Fruit fly (Drosophila melanogaster): ENCODE results near the gene ND-13B.

Gene ND-13B

dm6 chr3L:10681814-10682213, 12.1 kb downstream of the ND-13B start (continued):
- TF ChIP-seq D19B (GFP tag; optimal IDR thresholded peaks at IDR 0.05) = no peak
- TF ChIP-seq HHEX (GFP tag; optimal IDR thresholded peaks at IDR 0.05) = no peak
- no peak for TF ChIP-seq CG34376 (GFP tag; optimal IDR thresholded peaks at IDR 0.05)
- TF ChIP-seq Ets97D (GFP tag; optimal IDR thresholded peaks at IDR 0.05) = no peak
- TF ChIP-seq CG6765 (GFP tag; optimal IDR thresholded peaks at IDR 0.05) = no peak
- no peak for TF ChIP-seq Dfd (GFP tag; optimal IDR thresholded peaks at IDR 0.05)
- TF ChIP-seq CG34422 (GFP tag; IDR thresholded peaks at IDR 0.05) = no peak
- TF ChIP-seq Elba2 (GFP tag; optimal IDR thresholded peaks at IDR 0.05) = no peak
- TF ChIP-seq Hey (tag; optimal IDR thresholded peaks at IDR 0.05) = no peak
- TF ChIP-seq Oli (tag; optimal IDR thresholded peaks at IDR 0.05) = no peak
- peak; percentile 30; the same call in 1 of the 2 replicates for TF ChIP-seq hbn (GFP tag; IDR thresholded peaks at IDR 0.05; ENCODE audit: partially characterized antibody)
- no peak for TF ChIP-seq CG2889 (GFP tag; IDR thresholded peaks at IDR 0.05)
- TF ChIP-seq disco-r (GFP tag; optimal IDR thresholded peaks at IDR 0.05) = no peak
- no peak for TF ChIP-seq NC2α (GFP tag; optimal IDR thresholded peaks at IDR 0.05)
- TF ChIP-seq Dip3 (GFP tag; optimal IDR thresholded peaks at IDR 0.05) = no peak
- peak; percentile 30 for TF ChIP-seq CrebB (tag; optimal IDR thresholded peaks at IDR 0.05)
- TF ChIP-seq jing (GFP tag; optimal IDR thresholded peaks at IDR 0.05) = no peak
- TF ChIP-seq slbo (GFP tag; IDR thresholded peaks at IDR 0.05) = no peak
- TF ChIP-seq CG30020 (tag; optimal IDR thresholded peaks at IDR 0.05) = no peak
- TF ChIP-seq phol (tag; optimal IDR thresholded peaks at IDR 0.05) = no peak
- TF ChIP-seq CG4282 (GFP tag; optimal IDR thresholded peaks at IDR 0.05) = peak; percentile 19
- no peak; the same call in 2 of the 3 replicates for TF ChIP-seq otp (GFP tag; IDR thresholded peaks at IDR 0.05)
- TF ChIP-seq nom (GFP tag; optimal IDR thresholded peaks at IDR 0.05) = peak; percentile 23
- peak; percentile 25 for TF ChIP-seq CG15514 (GFP tag; optimal IDR thresholded peaks at IDR 0.05)
- TF ChIP-seq CG1832 (GFP tag; optimal IDR thresholded peaks at IDR 0.05) = peak; percentile 87
- no peak for TF ChIP-seq CG3407 (GFP tag; optimal IDR thresholded peaks at IDR 0.05)
- no peak for TF ChIP-seq fru (optimal IDR thresholded peaks at IDR 0.05)
- no peak for TF ChIP-seq CG7839 (tag; optimal IDR thresholded peaks at IDR 0.05)
- no peak for TF ChIP-seq CG18476 (GFP tag; optimal IDR thresholded peaks at IDR 0.05)
- TF ChIP-seq Nf-YC (tag; optimal IDR thresholded peaks at IDR 0.05) = no peak
- no peak for TF ChIP-seq CG33557 (GFP tag; optimal IDR thresholded peaks at IDR 0.05)
- TF ChIP-seq gsb-n (tag; optimal IDR thresholded peaks at IDR 0.05) = no peak
- no peak for TF ChIP-seq ewg (GFP tag; optimal IDR thresholded peaks at IDR 0.05)
- no peak for TF ChIP-seq odd (GFP tag; optimal IDR thresholded peaks at IDR 0.05)
- no peak for TF ChIP-seq zen (tag; optimal IDR thresholded peaks at IDR 0.05)
- peak; percentile 52; the same call in 2 of the 3 replicates for TF ChIP-seq ci (GFP tag; IDR thresholded peaks at IDR 0.05)
- no peak for TF ChIP-seq pb (GFP tag; optimal IDR thresholded peaks at IDR 0.05)
- peak; percentile 84 for TF ChIP-seq Med (GFP tag)
- no peak for TF ChIP-seq CG42726 (GFP tag; IDR thresholded peaks at IDR 0.05; ENCODE audit: partially characterized antibody)
- no peak for TF ChIP-seq peb (GFP tag; IDR thresholded peaks at IDR 0.05)
- no peak for TF ChIP-seq pfk (GFP tag; optimal IDR thresholded peaks at IDR 0.05)
- no peak for TF ChIP-seq gfzf (GFP tag; optimal IDR thresholded peaks at IDR 0.05)
- no peak for TF ChIP-seq gcm2 (GFP tag; optimal IDR thresholded peaks at IDR 0.05)
- no peak for TF ChIP-seq tio (GFP tag; optimal IDR thresholded peaks at IDR 0.05)
- peak; percentile 60; the same call in 1 of the 2 replicates for TF ChIP-seq rib (GFP tag; IDR thresholded peaks at IDR 0.05)
- no peak for TF ChIP-seq CG10366 (GFP tag; IDR thresholded peaks at IDR 0.05)
- TF ChIP-seq Max (GFP tag; optimal IDR thresholded peaks at IDR 0.05) = no peak
- TF ChIP-seq CG11504 (tag; optimal IDR thresholded peaks at IDR 0.05) = no peak
- TF ChIP-seq CG13624 (GFP tag; optimal IDR thresholded peaks at IDR 0.05) = peak; percentile 24
- no peak for TF ChIP-seq zf30C (GFP tag; optimal IDR thresholded peaks at IDR 0.05)
- no peak for TF ChIP-seq Ssrp (tag; optimal IDR thresholded peaks at IDR 0.05)
